ENCODE assay signal across 3 fruit fly cellular contexts in the genomic region with DNA sequence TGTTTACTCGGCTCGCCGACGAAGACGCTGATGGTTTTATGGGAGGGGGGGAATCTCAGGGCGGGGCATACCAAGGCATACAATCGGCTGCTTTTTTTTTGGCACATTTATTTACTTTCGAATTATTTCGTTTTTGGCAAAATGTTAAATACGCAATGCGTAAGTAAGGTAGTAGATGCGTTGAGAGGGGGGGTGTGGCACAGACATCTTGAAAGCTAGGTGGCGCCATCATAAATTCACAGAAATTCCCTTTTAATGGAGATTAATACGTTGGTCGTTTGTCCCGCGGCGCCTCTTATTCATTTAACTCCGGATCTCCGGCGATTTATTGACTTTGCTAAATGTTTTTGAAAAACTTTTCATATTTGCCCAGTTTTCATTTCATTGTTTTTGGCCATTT.
TF ChIP-seq lines count a peak whose summit lies in the region.

No protein-coding gene starts in this region.

- peak; percentile 51 to 68 for TF ChIP-seq CTCF in S2 (optimal IDR thresholded peaks at IDR 0.05; lab: Kevin White, UChicago)
- peak; percentile 87 for TF ChIP-seq CTCF in whole organism, embryonic (GFP tag; optimal IDR thresholded peaks at IDR 0.05; lab: Kevin White, UChicago)

TF ChIP-seq in whole organism, embryonic, 481 proteins besides CTCF, POLR2A, EP300 and RAD21:
- 0 out of 2 replicates have a peak, but pooled peaks have one; percentile 9 for TF ChIP-seq CG17328 (GFP tag; IDR thresholded peaks at IDR 0.05; lab: Robert Waterston, UW)
- TF ChIP-seq MESR4 (GFP tag; optimal IDR thresholded peaks at IDR 0.05; lab: Kevin White, UChicago) = no peak
- no peak for TF ChIP-seq GATAe (GFP tag; conservative IDR thresholded peaks at IDR 0.05; lab: Robert Waterston, UW)
- TF ChIP-seq otp (GFP tag; IDR thresholded peaks at IDR 0.05; lab: Robert Waterston, UW) = 0 out of 3 replicates have a peak, but pooled peaks have one; percentile 13
- TF ChIP-seq YL-1 (GFP tag; optimal IDR thresholded peaks at IDR 0.05; lab: Kevin White, UChicago) = no peak
- TF ChIP-seq ind (GFP tag; optimal IDR thresholded peaks at IDR 0.05; lab: Kevin White, UChicago) = no peak
- TF ChIP-seq CG30020 (tag; optimal IDR thresholded peaks at IDR 0.05; lab: Kevin White, UChicago) = no peak
- TF ChIP-seq CG11093 (GFP tag; IDR thresholded peaks at IDR 0.05; lab: Robert Waterston, UW) = no peak
- TF ChIP-seq Ravus (GFP tag; IDR thresholded peaks at IDR 0.05; lab: Robert Waterston, UW) = no peak
- no peak for TF ChIP-seq Asciz (GFP tag; optimal IDR thresholded peaks at IDR 0.05; lab: Kevin White, UChicago)
- TF ChIP-seq Lim3 (GFP tag; IDR thresholded peaks at IDR 0.05; lab: Robert Waterston, UW) = no peak
- no peak for TF ChIP-seq CG4282 (GFP tag; optimal IDR thresholded peaks at IDR 0.05; lab: Kevin White, UChicago)
- TF ChIP-seq CG13123 (GFP tag; optimal IDR thresholded peaks at IDR 0.05; lab: Kevin White, UChicago) = no peak
- 0 out of 3 replicates have a peak, but pooled peaks have one; percentile 36 for TF ChIP-seq ci (GFP tag; IDR thresholded peaks at IDR 0.05; lab: Robert Waterston, UW)
- TF ChIP-seq gce (GFP tag; IDR thresholded peaks at IDR 0.05; lab: Robert Waterston, UW) = 0 out of 3 replicates have a peak, but pooled peaks have one; percentile 34
- TF ChIP-seq kah (GFP tag; optimal IDR thresholded peaks at IDR 0.05; lab: Kevin White, UChicago) = no peak
- TF ChIP-seq CG12659 (GFP tag; optimal IDR thresholded peaks at IDR 0.05; lab: Kevin White, UChicago) = no peak
- no peak for TF ChIP-seq CG5245 (GFP tag; optimal IDR thresholded peaks at IDR 0.05; lab: Kevin White, UChicago)
- TF ChIP-seq CG11696 (GFP tag; IDR thresholded peaks at IDR 0.05; lab: Robert Waterston, UW) = peak; percentile 12; the same call in 1 of the 2 replicates
- no peak for TF ChIP-seq CG43689 (GFP tag; IDR thresholded peaks at IDR 0.05; lab: Robert Waterston, UW)
- TF ChIP-seq sens-2 (GFP tag; IDR thresholded peaks at IDR 0.05; lab: Robert Waterston, UW) = no peak
- no peak for TF ChIP-seq Opbp (GFP tag; IDR thresholded peaks at IDR 0.05; lab: Robert Waterston, UW; ENCODE audit: partially characterized antibody)
- no peak for TF ChIP-seq kay (GFP tag; optimal IDR thresholded peaks at IDR 0.05; lab: Kevin White, UChicago)
- 0 out of 3 replicates have a peak, but pooled peaks have one; percentile 39 for TF ChIP-seq CG2199 (GFP tag; IDR thresholded peaks at IDR 0.05; lab: Robert Waterston, UW)
- TF ChIP-seq prd (optimal IDR thresholded peaks at IDR 0.05; lab: Kevin White, UChicago) = no peak
- 0 out of 3 replicates have a peak, but pooled peaks have one; percentile 5 for TF ChIP-seq prd (GFP tag; IDR thresholded peaks at IDR 0.05; lab: Robert Waterston, UW)
- TF ChIP-seq Dip2 (GFP tag; IDR thresholded peaks at IDR 0.05; lab: Robert Waterston, UW) = peak; percentile 84
- no peak for TF ChIP-seq toy (GFP tag; IDR thresholded peaks at IDR 0.05; lab: Robert Waterston, UW)
- no peak for TF ChIP-seq insv (GFP tag; optimal IDR thresholded peaks at IDR 0.05; lab: Kevin White, UChicago)
- no peak for TF ChIP-seq CG9215 (GFP tag; IDR thresholded peaks at IDR 0.05; lab: Robert Waterston, UW)
- TF ChIP-seq zfh2 (GFP tag; optimal IDR thresholded peaks at IDR 0.05; lab: Kevin White, UChicago) = no peak
- TF ChIP-seq nau (GFP tag; optimal IDR thresholded peaks at IDR 0.05; lab: Kevin White, UChicago) = no peak
- no peak for TF ChIP-seq CrebB (tag; optimal IDR thresholded peaks at IDR 0.05; lab: Kevin White, UChicago)
- peak; percentile 82 for TF ChIP-seq crol (GFP tag; IDR thresholded peaks at IDR 0.05; lab: Robert Waterston, UW)
- no peak for TF ChIP-seq CoRest (tag; optimal IDR thresholded peaks at IDR 0.05; lab: Kevin White, UChicago)
- no peak for TF ChIP-seq CG34422 (GFP tag; IDR thresholded peaks at IDR 0.05; lab: Robert Waterston, UW)
- no peak for TF ChIP-seq slou (GFP tag; optimal IDR thresholded peaks at IDR 0.05; lab: Kevin White, UChicago)
- TF ChIP-seq Taf1 (GFP tag; IDR thresholded peaks at IDR 0.05; lab: Robert Waterston, UW) = no peak
- no peak for TF ChIP-seq gcm (GFP tag; optimal IDR thresholded peaks at IDR 0.05; lab: Kevin White, UChicago)
- TF ChIP-seq CG5180 (GFP tag; optimal IDR thresholded peaks at IDR 0.05; lab: Kevin White, UChicago) = no peak
- no peak for TF ChIP-seq Chrac-16 (GFP tag; optimal IDR thresholded peaks at IDR 0.05; lab: Kevin White, UChicago)
- no peak for TF ChIP-seq Mrtf (GFP tag; IDR thresholded peaks at IDR 0.05; lab: Robert Waterston, UW)

TF ChIP-seq in whole organism, prepupa, 60 proteins besides CTCF, POLR2A, EP300 and RAD21:
- TF ChIP-seq Met (GFP tag; optimal IDR thresholded peaks at IDR 0.05; lab: Kevin White, UChicago) (no peak), Gug (GFP tag; IDR thresholded peaks at IDR 0.05; lab: Robert Waterston, UW) (no peak), fkh (GFP tag; optimal IDR thresholded peaks at IDR 0.05; lab: Kevin White, UChicago) (peak; percentile 66)
TF ChIP-seq in whole organism, prepupa: peak in this region for 1.
